Worm (Caenorhabditis elegans) whole organism, midembryonic: Measurements from ENCODE around the gene Y22D7AL.10.

ENCODE experiments used
- T22C8.4 ChIP-seq: fragments of 200-800 bp; sonication (Bioruptor generic); IDR thresholded peaks from 2 replicates; pipeline ENCODE4 v1.3.6; 2022; ENCODE audit warnings: missing genetic modification characterization, missing compliant biosample characterization
- cog-1 ChIP-seq: sonication (generic microtip); optimal IDR thresholded peaks from 2 replicates; lab custom pipeline; 2016; ENCODE audit warnings: missing genetic modification characterization, missing compliant biosample characterization
- flt-1 ChIP-seq: fragments of 200-800 bp; sonication (Bioruptor generic); IDR thresholded peaks from 2 replicates; pipeline ENCODE4 v1.3.6; 2022; ENCODE audit warnings: missing genetic modification characterization, missing compliant biosample characterization
- klf-2 ChIP-seq: fragments of 200-800 bp; sonication (Bioruptor generic); conservative IDR thresholded peaks from 2 replicates; pipeline ENCODE4 v1.3.6; 2022; ENCODE audit warnings: missing genetic modification reagents, missing genetic modification characterization, missing compliant biosample characterization
- med-1 ChIP-seq: sonication (generic microtip); optimal IDR thresholded peaks from 2 replicates; lab custom pipeline; 2017; ENCODE audit warnings: missing genetic modification characterization, mild to moderate bottlenecking, missing compliant biosample characterization, antibody characterized with exemption, missing genetic modification reagents; ENCODE audit not compliant: insufficient read depth
- ref-1 ChIP-seq: fragments of 200-800 bp; sonication (Bioruptor generic); conservative IDR thresholded peaks from 2 replicates; pipeline ENCODE4 v1.3.6; 2022; ENCODE audit warnings: missing genetic modification reagents, missing genetic modification characterization, missing compliant biosample characterization
- tab-1 ChIP-seq: fragments of 200-800 bp; sonication (Bioruptor generic); IDR thresholded peaks from 2 replicates; pipeline ENCODE4 v1.3.6; 2022; ENCODE audit warnings: missing genetic modification characterization, missing compliant biosample characterization
- ztf-23 ChIP-seq: fragments of 200-800 bp; sonication (Bioruptor generic); IDR thresholded peaks from 2 replicates; pipeline ENCODE4 v1.3.6; 2022; ENCODE audit warnings: missing genetic modification reagents, missing genetic modification characterization, missing compliant biosample characterization
- ztf-29 ChIP-seq: fragments of 200-800 bp; sonication (Bioruptor generic); IDR thresholded peaks from 2 replicates; pipeline ENCODE4 v1.3.6; 2022; ENCODE audit warnings: missing genetic modification reagents, missing genetic modification characterization, missing compliant biosample characterization

Gene Y22D7AL.10

DNA sequence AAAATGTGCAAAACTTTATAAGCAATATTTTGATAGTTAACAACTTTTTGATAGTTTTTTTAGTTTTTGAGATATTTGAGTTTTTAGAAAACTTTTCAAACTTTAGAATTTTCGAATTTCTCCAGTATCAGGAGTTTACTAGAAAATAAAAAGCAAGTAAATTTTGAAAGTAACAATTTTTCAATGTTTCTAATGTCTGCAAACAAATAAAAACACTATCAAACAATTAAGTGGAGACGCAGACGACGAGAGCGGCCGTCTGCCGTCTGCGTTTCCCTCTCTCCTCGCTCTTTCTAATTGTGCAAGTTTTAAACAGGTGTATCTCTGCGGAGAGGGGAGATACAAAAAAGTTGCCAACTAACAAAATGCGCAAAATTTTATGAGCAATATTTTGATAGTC, 34.2 kb upstream of the Y22D7AL.10 start:
- TF ChIP-seq ref-1 (GFP tag; lab: Robert Waterston, UW) (no peak), flt-1 (no peak), med-1 (GFP tag; lab: Kevin White, UChicago) (no peak), ztf-29 (GFP tag; lab: Robert Waterston, UW) (no peak), klf-2 (GFP tag; lab: Robert Waterston, UW) (no peak), cog-1 (no peak), T22C8.4 (GFP tag; lab: Robert Waterston, UW) (no peak), tab-1 (GFP tag; lab: Robert Waterston, UW) (no peak), ztf-23 (GFP tag; lab: Robert Waterston, UW) (no peak)

DNA sequence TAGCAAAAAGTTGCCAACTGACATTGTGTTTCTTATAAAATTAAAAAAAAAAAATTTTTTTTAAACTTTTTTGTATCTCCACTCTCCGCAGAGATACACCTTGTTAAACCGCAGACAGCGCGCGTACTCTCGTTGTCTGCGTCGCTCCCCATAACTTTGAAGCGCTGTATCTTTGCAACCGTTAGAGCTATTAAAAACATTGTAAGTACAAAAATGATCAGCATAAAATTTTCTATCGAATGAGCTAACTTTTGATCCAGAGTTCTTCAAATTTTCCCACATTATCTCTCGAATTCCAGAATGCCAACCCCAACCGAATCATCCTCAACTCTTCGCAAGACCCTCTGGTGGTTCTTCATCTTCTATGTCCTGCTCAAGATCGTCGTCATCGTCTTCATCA, 33.5 kb upstream of the Y22D7AL.10 start, which contains the start of gene Y22D7AL.1:
Y22D7AL.1 (plus strand) TSS at position 301 of the 400 bp plus-strand sequence.
- TF ChIP-seq med-1 (GFP tag; lab: Kevin White, UChicago) = no peak
- TF ChIP-seq cog-1 = no peak
- no peak for TF ChIP-seq ref-1 (GFP tag; lab: Robert Waterston, UW)
- no peak for TF ChIP-seq flt-1
- no peak for TF ChIP-seq ztf-29 (GFP tag; lab: Robert Waterston, UW)
- no peak for TF ChIP-seq T22C8.4 (GFP tag; lab: Robert Waterston, UW)
- TF ChIP-seq klf-2 (GFP tag; lab: Robert Waterston, UW) = no peak
- TF ChIP-seq ztf-23 (GFP tag; lab: Robert Waterston, UW) = no peak
- no peak for TF ChIP-seq tab-1 (GFP tag; lab: Robert Waterston, UW)

DNA sequence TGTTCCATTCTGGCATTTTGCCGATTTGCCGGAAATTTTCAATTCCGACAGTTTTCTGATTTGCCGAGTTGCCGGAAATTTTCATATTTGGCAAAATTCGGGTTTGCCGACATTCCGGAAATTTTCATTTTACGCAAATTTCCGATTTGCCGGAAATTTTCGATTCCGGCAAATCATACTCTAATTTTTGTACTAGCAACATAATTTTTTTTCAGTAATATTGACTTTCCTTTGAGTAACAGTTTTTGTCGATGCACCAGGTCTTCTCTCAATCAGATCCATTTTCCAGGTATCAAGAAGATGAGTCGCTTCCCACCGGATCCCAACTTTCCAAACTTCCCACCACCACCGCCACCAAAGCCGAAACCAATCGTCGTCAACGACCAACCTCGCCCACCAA, 22.4 kb upstream of the Y22D7AL.10 start, which contains the start of gene Y22D7AL.3:
Y22D7AL.3 (plus strand) TSS at position 301 of the 400 bp plus-strand sequence.
- TF ChIP-seq ztf-23 (GFP tag; lab: Robert Waterston, UW) (no peak), med-1 (GFP tag; lab: Kevin White, UChicago) (no peak), ref-1 (GFP tag; lab: Robert Waterston, UW) (no peak), tab-1 (GFP tag; lab: Robert Waterston, UW) (no peak), cog-1 (no peak)

DNA sequence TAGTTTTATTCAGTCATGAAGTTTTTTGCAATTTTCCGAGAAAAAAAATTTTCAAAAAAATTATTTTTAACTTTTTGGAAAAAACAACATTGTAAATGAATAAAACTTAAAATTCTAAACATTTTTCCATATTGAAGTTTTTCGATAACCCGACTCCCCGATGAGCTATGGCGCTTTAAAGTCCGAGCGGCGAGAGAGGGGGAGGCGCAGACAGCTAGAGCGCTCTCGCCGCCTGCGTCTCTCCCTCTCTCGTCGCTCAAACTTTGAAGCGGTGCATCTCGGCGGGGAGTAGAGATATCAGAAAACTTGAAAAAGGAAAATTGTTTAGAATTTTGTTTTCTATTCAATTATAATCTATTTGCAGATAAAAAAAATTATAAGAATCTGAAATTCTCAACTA, 19.6 kb upstream of the Y22D7AL.10 start:
- TF ChIP-seq ztf-29 (GFP tag; lab: Robert Waterston, UW) = no peak
- no peak for TF ChIP-seq ztf-23 (GFP tag; lab: Robert Waterston, UW)
- no peak for TF ChIP-seq ref-1 (GFP tag; lab: Robert Waterston, UW)
- TF ChIP-seq T22C8.4 (GFP tag; lab: Robert Waterston, UW) = no peak
- TF ChIP-seq flt-1 = no peak
- no peak for TF ChIP-seq med-1 (GFP tag; lab: Kevin White, UChicago)
- TF ChIP-seq cog-1 = no peak
- no peak for TF ChIP-seq klf-2 (GFP tag; lab: Robert Waterston, UW)
- no peak for TF ChIP-seq tab-1 (GFP tag; lab: Robert Waterston, UW)

DNA sequence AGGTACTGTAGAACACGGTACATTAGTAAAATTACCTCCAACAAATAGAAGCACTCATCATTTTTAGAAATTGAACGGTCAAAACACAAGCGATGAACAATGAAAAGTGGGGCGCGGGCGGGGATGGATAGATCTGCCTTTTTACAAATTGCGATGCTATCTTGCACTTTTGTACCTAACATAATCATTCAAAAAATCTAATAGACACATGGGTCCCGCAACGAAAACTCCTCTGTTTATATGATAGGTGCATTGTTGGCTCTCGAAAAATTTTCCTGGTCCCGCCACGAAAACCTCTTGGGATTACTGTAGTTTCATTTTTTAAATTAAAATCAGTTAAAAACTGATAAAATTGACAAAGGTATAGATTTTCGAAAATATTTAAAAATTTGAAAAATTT, 15.5 kb upstream of the Y22D7AL.10 start, which contains the start of gene Y22D7AL.11:
Y22D7AL.11 (minus strand) TSS at position 101 of the 400 bp plus-strand sequence.
- no peak for TF ChIP-seq T22C8.4 (GFP tag; lab: Robert Waterston, UW)
- no peak for TF ChIP-seq med-1 (GFP tag; lab: Kevin White, UChicago)
- TF ChIP-seq cog-1 = no peak
- TF ChIP-seq ref-1 (GFP tag; lab: Robert Waterston, UW) = no peak
- TF ChIP-seq klf-2 (GFP tag; lab: Robert Waterston, UW) = no peak
- TF ChIP-seq ztf-29 (GFP tag; lab: Robert Waterston, UW) = no peak
- TF ChIP-seq tab-1 (GFP tag; lab: Robert Waterston, UW) = no peak
- TF ChIP-seq flt-1 = no peak
- TF ChIP-seq ztf-23 (GFP tag; lab: Robert Waterston, UW) = no peak

DNA sequence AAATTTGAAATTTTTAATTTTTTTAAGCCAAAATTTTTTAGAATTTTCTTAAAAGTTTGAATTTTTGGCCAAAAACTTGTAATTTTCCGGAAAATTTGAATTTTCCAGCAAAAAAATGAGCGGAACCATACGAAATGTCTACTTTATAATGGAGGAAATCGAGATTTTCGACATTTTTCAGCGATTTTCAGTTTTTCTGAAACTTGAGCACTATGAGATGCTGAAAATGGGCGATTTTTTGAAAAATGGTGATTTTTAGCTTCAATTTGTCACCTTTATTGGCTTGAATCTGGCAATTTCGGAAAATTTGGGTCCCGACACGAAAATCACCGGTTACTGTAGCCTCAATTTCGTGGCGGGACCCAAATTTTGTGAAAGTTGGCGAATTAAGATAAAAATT, 7.8 kb upstream of the Y22D7AL.10 start, which contains the start of gene Y22D7AL.4:
Y22D7AL.4 (plus strand) TSS at position 109 of the 400 bp plus-strand sequence.
- TF ChIP-seq flt-1 (no peak), tab-1 (GFP tag; lab: Robert Waterston, UW) (no peak), ref-1 (GFP tag; lab: Robert Waterston, UW) (no peak), cog-1 (no peak), ztf-29 (GFP tag; lab: Robert Waterston, UW) (no peak), klf-2 (GFP tag; lab: Robert Waterston, UW) (no peak), T22C8.4 (GFP tag; lab: Robert Waterston, UW) (no peak), med-1 (GFP tag; lab: Kevin White, UChicago) (no peak), ztf-23 (GFP tag; lab: Robert Waterston, UW) (no peak)

DNA sequence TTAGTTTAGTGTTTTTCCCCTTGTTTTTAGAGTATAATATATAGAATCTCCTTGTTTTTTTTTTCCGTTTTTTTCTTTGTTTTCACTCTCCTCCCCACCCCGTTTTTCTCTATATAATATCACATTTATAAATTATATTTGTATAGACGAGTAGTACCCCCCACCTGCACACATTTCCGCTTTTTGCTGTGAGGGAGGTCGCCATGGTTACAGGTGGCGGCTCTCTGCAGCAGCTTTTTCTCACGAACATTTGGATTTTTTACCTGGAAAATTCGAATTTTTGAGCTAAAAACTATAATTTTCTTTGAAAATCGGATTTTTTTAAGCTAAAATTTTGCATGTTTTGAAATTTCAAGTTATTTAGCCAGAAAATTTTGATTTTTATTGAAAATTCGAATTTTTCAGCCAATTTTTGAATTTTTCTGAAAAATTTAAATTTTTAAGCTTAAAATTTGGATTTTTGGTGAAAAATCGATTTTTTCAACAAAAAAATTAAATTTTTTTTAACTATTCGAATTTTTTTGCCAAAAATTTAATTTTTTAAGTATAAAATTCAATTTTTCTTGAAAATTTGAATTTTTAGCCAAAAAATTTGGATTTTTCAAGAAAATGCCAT, 7.0 kb upstream of the Y22D7AL.10 start:
- no peak for TF ChIP-seq T22C8.4 (GFP tag; lab: Robert Waterston, UW)
- TF ChIP-seq ztf-23 (GFP tag; lab: Robert Waterston, UW) = no peak
- no peak for TF ChIP-seq ref-1 (GFP tag; lab: Robert Waterston, UW)
- TF ChIP-seq med-1 (GFP tag; lab: Kevin White, UChicago) = no peak

DNA sequence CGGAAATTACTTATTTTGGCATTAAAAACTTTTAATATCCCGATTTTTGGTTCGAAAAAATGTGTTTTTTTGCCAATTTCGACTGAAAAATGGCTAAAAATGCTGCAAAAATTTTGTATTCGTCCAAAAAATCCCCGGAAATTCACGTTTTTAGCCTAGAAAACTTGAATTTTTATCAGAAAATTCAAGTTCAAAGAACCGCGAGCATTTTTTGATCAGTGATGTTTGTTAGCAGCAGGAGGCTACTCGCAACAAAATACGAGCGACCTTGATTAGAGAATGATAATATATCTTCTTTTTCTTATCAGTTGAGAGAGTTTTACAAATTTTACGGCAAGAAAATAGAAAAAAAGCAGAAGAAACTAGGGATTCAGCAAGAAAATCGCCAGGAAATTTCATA, 3.6 kb upstream of the Y22D7AL.10 start:
- no peak for TF ChIP-seq flt-1
- no peak for TF ChIP-seq ztf-23 (GFP tag; lab: Robert Waterston, UW)
- no peak for TF ChIP-seq T22C8.4 (GFP tag; lab: Robert Waterston, UW)
- no peak for TF ChIP-seq ztf-29 (GFP tag; lab: Robert Waterston, UW)
- TF ChIP-seq tab-1 (GFP tag; lab: Robert Waterston, UW) = no peak
- no peak for TF ChIP-seq ref-1 (GFP tag; lab: Robert Waterston, UW)
- TF ChIP-seq cog-1 = no peak
- no peak for TF ChIP-seq med-1 (GFP tag; lab: Kevin White, UChicago)
- no peak for TF ChIP-seq klf-2 (GFP tag; lab: Robert Waterston, UW)

DNA sequence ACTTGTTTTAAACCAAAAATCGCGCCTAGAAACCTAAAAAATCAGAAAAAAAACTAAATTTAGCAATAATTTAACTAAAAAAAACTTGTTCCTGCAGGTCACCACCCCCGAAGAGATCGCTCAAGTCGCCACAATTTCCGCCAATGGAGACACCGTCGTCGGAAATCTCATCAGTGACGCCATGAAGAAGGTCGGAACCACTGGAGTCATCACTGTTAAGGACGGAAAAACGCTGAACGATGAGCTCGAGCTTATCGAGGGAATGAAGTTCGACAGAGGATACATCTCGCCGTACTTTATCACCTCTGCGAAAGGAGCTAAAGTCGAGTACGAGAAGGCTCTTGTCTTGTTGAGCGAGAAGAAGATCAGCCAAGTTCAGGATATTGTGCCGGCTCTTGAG, 2.6 kb upstream of the Y22D7AL.10 start:
- TF ChIP-seq T22C8.4 (GFP tag; lab: Robert Waterston, UW) (no peak), cog-1 (no peak), klf-2 (GFP tag; lab: Robert Waterston, UW) (no peak), med-1 (GFP tag; lab: Kevin White, UChicago) (no peak), ztf-29 (GFP tag; lab: Robert Waterston, UW) (no peak), tab-1 (GFP tag; lab: Robert Waterston, UW) (no peak), ztf-23 (GFP tag; lab: Robert Waterston, UW) (no peak), ref-1 (GFP tag; lab: Robert Waterston, UW) (no peak), flt-1 (no peak)
